Worm (Caenorhabditis elegans) whole organism, midembryonic: ENCODE data around the gene atf-6.

ENCODE experiments used
- med-1 ChIP-seq: sonication (generic microtip); optimal IDR thresholded peaks from 2 replicates; lab custom pipeline; 2017; ENCODE audit warnings: missing genetic modification characterization, mild to moderate bottlenecking, missing compliant biosample characterization, antibody characterized with exemption, missing genetic modification reagents; ENCODE audit not compliant: insufficient read depth
- ref-1 ChIP-seq: fragments of 200-800 bp; sonication (Bioruptor generic); conservative IDR thresholded peaks from 2 replicates; pipeline ENCODE4 v1.3.6; 2022; ENCODE audit warnings: missing genetic modification reagents, missing genetic modification characterization, missing compliant biosample characterization
- ztf-23 ChIP-seq: fragments of 200-800 bp; sonication (Bioruptor generic); IDR thresholded peaks from 2 replicates; pipeline ENCODE4 v1.3.6; 2022; ENCODE audit warnings: missing genetic modification reagents, missing genetic modification characterization, missing compliant biosample characterization

DNA sequence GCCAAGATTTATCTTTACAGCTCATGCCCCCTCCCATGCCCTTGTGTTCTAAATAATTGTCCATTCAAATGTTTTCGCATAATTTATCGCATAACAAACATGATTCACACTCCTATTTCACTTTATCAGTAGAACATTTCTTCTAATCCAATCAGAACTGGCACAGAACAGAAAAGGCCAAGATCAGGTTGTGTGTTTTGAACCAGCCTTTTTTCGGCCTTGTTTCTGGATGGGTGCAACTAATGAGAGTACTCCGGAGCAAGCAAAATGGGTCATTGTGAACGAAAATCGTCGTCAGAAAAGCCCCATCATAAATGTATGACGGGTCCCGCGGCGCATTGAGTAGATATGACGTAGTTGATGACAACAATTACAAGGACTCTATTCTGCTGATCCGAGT lies 10.4 kb downstream of the atf-6 start:
- TF ChIP-seq ref-1 (GFP tag; lab: Robert Waterston, UW) (no peak), ztf-23 (GFP tag; lab: Robert Waterston, UW) (no peak), med-1 (GFP tag; lab: Kevin White, UChicago) (no peak)
